Worm (Caenorhabditis elegans) whole organism, late embryonic: Measurements from ENCODE around the gene F34D10.8.
"Not testable (repeated sequence)": the region's sequence is repeated elsewhere in the genome, so short reads cannot be mapped to it uniquely, and the experiment has no call there.

Experiments used
- C08G9.2 ChIP-seq: sonication (generic microtip); optimal IDR thresholded peaks from 2 replicates; lab custom pipeline; 2016; ENCODE audit warnings: mild to moderate bottlenecking, missing genetic modification characterization, moderate library complexity, missing compliant biosample characterization
- C38D4.7 ChIP-seq: fragments of 200-800 bp; sonication (Bioruptor generic); optimal IDR thresholded peaks from 2 replicates; lab custom pipeline; 2018; ENCODE audit warnings: mild to moderate bottlenecking, missing genetic modification characterization, moderate library complexity, missing compliant biosample characterization
- F13H6.1 ChIP-seq: sonication (generic microtip); optimal IDR thresholded peaks from 2 replicates; lab custom pipeline; 2016; ENCODE audit warnings: missing genetic modification characterization, missing compliant biosample characterization
- K02D7.2 ChIP-seq: sonication (generic microtip); optimal IDR thresholded peaks from 2 replicates; lab custom pipeline; 2017; ENCODE audit warnings: mild to moderate bottlenecking, missing genetic modification characterization, missing compliant biosample characterization
- K09A11.1 ChIP-seq: sonication (generic microtip); optimal IDR thresholded peaks from 2 replicates; lab custom pipeline; 2017; ENCODE audit warnings: antibody characterized with exemption, mild to moderate bottlenecking, missing genetic modification characterization, missing compliant biosample characterization; ENCODE audit not compliant: insufficient read depth
- ceh-14 ChIP-seq: sonication (generic microtip); optimal IDR thresholded peaks from 2 replicates; lab custom pipeline; 2016; ENCODE audit warnings: missing genotype, missing genetic modification characterization, missing compliant biosample characterization
- ceh-2 ChIP-seq: sonication (generic microtip); optimal IDR thresholded peaks from 2 replicates; lab custom pipeline; 2016; ENCODE audit warnings: missing genotype, missing genetic modification characterization, missing compliant biosample characterization
- ceh-22 ChIP-seq: sonication (generic microtip); optimal IDR thresholded peaks from 2 replicates; lab custom pipeline; 2017; ENCODE audit warnings: missing biosample characterization, missing genetic modification characterization
- ceh-31 ChIP-seq: sonication (generic microtip); optimal IDR thresholded peaks from 2 replicates; lab custom pipeline; 2016; ENCODE audit warnings: missing genetic modification characterization, missing compliant biosample characterization
- ceh-34 ChIP-seq: sonication (generic microtip); optimal IDR thresholded peaks from 2 replicates; lab custom pipeline; 2016; ENCODE audit warnings: mild to moderate bottlenecking, missing genetic modification characterization, missing compliant biosample characterization
- ceh-45 ChIP-seq: fragments of 200-800 bp; sonication (Bioruptor generic); IDR thresholded peaks from 2 replicates; pipeline ENCODE4 v1.3.6; 2022; ENCODE audit warnings: missing genetic modification reagents, missing genetic modification characterization, missing compliant biosample characterization
- ceh-48 ChIP-seq: sonication (generic microtip); optimal IDR thresholded peaks from 2 replicates; lab custom pipeline; 2016; ENCODE audit warnings: missing genetic modification characterization, inconsistent platforms, missing compliant biosample characterization
- dmd-4 ChIP-seq: sonication (generic microtip); optimal IDR thresholded peaks from 2 replicates; lab custom pipeline; 2016; ENCODE audit warnings: borderline replicate concordance, missing genetic modification characterization, missing compliant biosample characterization
- dve-1 ChIP-seq: sonication (generic microtip); optimal IDR thresholded peaks from 2 replicates; lab custom pipeline; 2017; ENCODE audit warnings: antibody characterized with exemption, mild to moderate bottlenecking, missing genetic modification characterization, missing compliant biosample characterization
- elt-2 ChIP-seq: sonication (generic microtip); optimal IDR thresholded peaks from 2 replicates; lab custom pipeline; 2016; ENCODE audit warnings: missing genetic modification reagents, missing genetic modification characterization, missing compliant biosample characterization
- ets-4 ChIP-seq: sonication (generic microtip); optimal IDR thresholded peaks from 2 replicates; lab custom pipeline; 2016; ENCODE audit warnings: missing genetic modification characterization, missing compliant biosample characterization
- fax-1 ChIP-seq: sonication (generic microtip); optimal IDR thresholded peaks from 2 replicates; lab custom pipeline; 2016; ENCODE audit warnings: missing genotype, missing genetic modification characterization, missing compliant biosample characterization
- hlh-13 ChIP-seq: fragments of 200-800 bp; sonication (Bioruptor generic); optimal IDR thresholded peaks from 2 replicates; lab custom pipeline; 2018; ENCODE audit warnings: mild to moderate bottlenecking, missing genetic modification characterization, missing compliant biosample characterization
- hlh-15 ChIP-seq: sonication (generic microtip); optimal IDR thresholded peaks from 2 replicates; lab custom pipeline; 2016; ENCODE audit warnings: missing genetic modification characterization, missing compliant biosample characterization
- hlh-30 ChIP-seq: sonication (generic microtip); optimal IDR thresholded peaks from 2 replicates; lab custom pipeline; 2017; ENCODE audit warnings: antibody characterized with exemption, missing genetic modification characterization, missing compliant biosample characterization; ENCODE audit not compliant: insufficient read depth
- hlh-6 ChIP-seq: sonication (generic microtip); optimal IDR thresholded peaks from 2 replicates; lab custom pipeline; 2016; ENCODE audit warnings: missing genotype, missing genetic modification characterization, missing compliant biosample characterization
- hlh-8 ChIP-seq: sonication (generic microtip); optimal IDR thresholded peaks from 2 replicates; lab custom pipeline; 2016; ENCODE audit warnings: missing genotype, missing genetic modification characterization, missing compliant biosample characterization
- mec-3 ChIP-seq: sonication (generic microtip); optimal IDR thresholded peaks from 2 replicates; lab custom pipeline; 2016; ENCODE audit warnings: borderline replicate concordance, missing genetic modification characterization, missing compliant biosample characterization
- nhr-232 ChIP-seq: sonication (generic microtip); optimal IDR thresholded peaks from 2 replicates; lab custom pipeline; 2016; ENCODE audit warnings: missing genetic modification characterization, missing compliant biosample characterization
- npax-4 ChIP-seq: sonication (generic microtip); optimal IDR thresholded peaks from 2 replicates; lab custom pipeline; 2016; ENCODE audit warnings: missing genetic modification characterization, missing compliant biosample characterization
- pax-1 ChIP-seq: fragments of 150-350 bp; optimal IDR thresholded peaks from 2 replicates; lab custom pipeline; 2014; ENCODE audit warnings: missing biosample characterization, missing genetic modification characterization
- pha-2 ChIP-seq: sonication (generic microtip); optimal IDR thresholded peaks from 2 replicates; lab custom pipeline; 2017; ENCODE audit warnings: mild to moderate bottlenecking, missing genetic modification characterization, missing compliant biosample characterization
- pha-4 ChIP-seq: fragments of 150-350 bp; optimal IDR thresholded peaks from 2 replicates; lab custom pipeline; 2018; ENCODE audit warnings: missing biosample characterization, missing genetic modification reagents, missing genetic modification characterization
- ref-2 ChIP-seq: sonication (generic microtip); optimal IDR thresholded peaks from 2 replicates; lab custom pipeline; 2016; ENCODE audit warnings: missing genetic modification characterization, missing compliant biosample characterization
- rnt-1 ChIP-seq: sonication (generic microtip); optimal IDR thresholded peaks from 2 replicates; lab custom pipeline; 2016; ENCODE audit warnings: missing genetic modification characterization, missing compliant biosample characterization
- sox-2 ChIP-seq: fragments of 200-800 bp; sonication (Bioruptor generic); IDR thresholded peaks from 2 replicates; pipeline ENCODE4 v1.3.6; 2022; ENCODE audit warnings: missing genetic modification reagents, missing genetic modification characterization, missing compliant biosample characterization
- sox-4 ChIP-seq: sonication (generic microtip); optimal IDR thresholded peaks from 2 replicates; lab custom pipeline; 2017; ENCODE audit warnings: mild to moderate bottlenecking, missing genetic modification characterization, inconsistent platforms, missing compliant biosample characterization
- syd-9 ChIP-seq: sonication (generic microtip); optimal IDR thresholded peaks from 2 replicates; lab custom pipeline; 2016; ENCODE audit warnings: mild to moderate bottlenecking, missing genetic modification characterization, moderate library complexity, missing compliant biosample characterization
- unc-3 ChIP-seq, 2 experiments: fragments of 200-800 bp in 1 of 2; sonication (Bioruptor generic) in 1 of 2; sonication (generic microtip) in 1 of 2; conservative IDR thresholded peaks in 1 of 2; optimal IDR thresholded peaks in 1 of 2; 2 replicates each; pipeline versions ENCODE4 v1.3.6 to Lab custom; 2016 to 2022; ENCODE audit warnings: missing compliant biosample characterization in 2 of 2, missing genetic modification characterization in 2 of 2, missing genetic modification reagents in 1 of 2
- unc-42 ChIP-seq: sonication (generic microtip); optimal IDR thresholded peaks from 2 replicates; lab custom pipeline; 2016; ENCODE audit warnings: missing genotype, missing genetic modification characterization, missing compliant biosample characterization
- unc-55 ChIP-seq: sonication (generic microtip); optimal IDR thresholded peaks from 2 replicates; lab custom pipeline; 2017; ENCODE audit warnings: missing biosample characterization, missing genetic modification reagents, missing genetic modification characterization
- ztf-16 ChIP-seq: sonication (generic microtip); optimal IDR thresholded peaks from 2 replicates; lab custom pipeline; 2017; ENCODE audit warnings: missing genetic modification characterization, missing compliant biosample characterization

The F34D10.8 gene

DNA sequence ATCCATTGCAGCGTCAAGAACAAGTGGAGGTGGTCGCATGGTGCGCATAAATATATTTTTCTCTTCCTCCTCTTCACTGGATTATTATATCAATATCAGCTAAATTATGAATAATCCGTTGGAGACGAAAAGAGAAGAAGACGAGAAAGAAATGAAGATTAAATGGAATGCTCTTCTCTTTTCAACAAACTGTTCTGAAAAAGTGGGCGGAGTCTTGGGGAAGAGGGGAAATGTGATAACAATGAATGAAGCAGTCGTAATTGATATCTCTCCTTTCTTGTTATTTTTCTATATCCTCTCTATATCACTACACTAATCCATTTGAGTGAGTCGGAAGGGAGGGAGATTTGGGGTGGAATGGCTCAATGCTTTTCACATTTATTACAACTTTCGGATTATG, 28.7 kb downstream of the F34D10.8 start, which contains the start of gene arcp-1:
Gene arcp-1 (minus strand): TSS at position 101 of the 400 bp plus-strand sequence.
- TF ChIP-seq unc-3 (GFP tag; conservative IDR thresholded peaks at IDR 0.05; lab: Robert Waterston, UW), result no peak
- TF ChIP-seq unc-3 (tag; optimal IDR thresholded peaks at IDR 0.05; lab: Kevin White, UChicago), result no peak
- no peak for TF ChIP-seq ref-2
- TF ChIP-seq fax-1 (tag; lab: Kevin White, UChicago), result no peak
- TF ChIP-seq mec-3 (tag; lab: Kevin White, UChicago), result no peak
- TF ChIP-seq ceh-2 (tag; lab: Kevin White, UChicago), result no peak
- no peak for TF ChIP-seq ets-4
- no peak for TF ChIP-seq F13H6.1 (tag; lab: Kevin White, UChicago)
- TF ChIP-seq hlh-6, result no peak
- TF ChIP-seq nhr-232 (tag; lab: Kevin White, UChicago), result no peak
- TF ChIP-seq K09A11.1 (tag; lab: Kevin White, UChicago), result no peak
- TF ChIP-seq syd-9 (tag; lab: Kevin White, UChicago), result no peak

DNA sequence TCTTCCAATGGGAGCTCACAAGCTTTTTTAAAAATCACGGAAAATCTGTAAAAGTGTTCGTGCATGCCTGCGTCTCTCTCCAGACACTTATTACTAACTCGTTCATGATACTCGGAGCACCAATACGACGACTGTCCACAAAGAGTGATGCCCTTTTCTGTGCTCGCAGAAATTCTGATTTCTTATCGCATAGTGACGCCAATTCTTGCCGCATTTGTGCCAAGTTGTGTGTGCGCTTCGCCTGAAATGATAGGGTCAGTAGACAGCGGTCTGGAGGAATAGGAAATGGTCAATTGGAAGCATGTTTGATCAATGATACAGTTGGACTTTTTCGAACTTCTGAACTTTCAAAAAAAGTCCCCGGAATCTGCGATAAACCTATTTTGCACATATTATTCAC, 33.5 kb downstream of the F34D10.8 start:
- TF ChIP-seq fax-1 (tag; lab: Kevin White, UChicago) (no peak), ceh-14 (tag; lab: Kevin White, UChicago) (no peak), elt-2 (tag; lab: Kevin White, UChicago) (peak; percentile 26), ceh-31 (tag; lab: Kevin White, UChicago) (no peak)

DNA sequence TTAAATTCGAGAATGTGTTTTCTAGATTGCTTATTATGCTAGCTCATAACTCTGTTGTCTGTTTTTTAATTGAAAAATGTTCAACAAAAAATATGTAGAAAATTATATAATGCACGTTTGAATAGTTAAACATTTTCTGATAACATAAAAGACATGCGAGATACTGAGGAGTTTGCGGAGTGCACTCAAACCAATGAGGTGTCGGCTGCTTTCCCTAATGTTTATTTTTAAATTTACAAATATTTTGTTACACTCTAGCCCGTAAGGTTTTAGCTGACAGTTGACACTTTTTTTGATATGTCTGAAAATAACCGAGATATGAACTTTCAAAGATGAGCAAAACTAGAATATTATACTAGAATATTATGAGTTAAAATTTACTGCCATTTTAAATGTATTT, 34.0 kb downstream of the F34D10.8 start:
- no peak for TF ChIP-seq hlh-8 (tag; lab: Kevin White, UChicago)
- no peak for TF ChIP-seq pax-1 (tag; lab: Kevin White, UChicago)
- no peak for TF ChIP-seq ceh-22 (tag; lab: Kevin White, UChicago)

DNA sequence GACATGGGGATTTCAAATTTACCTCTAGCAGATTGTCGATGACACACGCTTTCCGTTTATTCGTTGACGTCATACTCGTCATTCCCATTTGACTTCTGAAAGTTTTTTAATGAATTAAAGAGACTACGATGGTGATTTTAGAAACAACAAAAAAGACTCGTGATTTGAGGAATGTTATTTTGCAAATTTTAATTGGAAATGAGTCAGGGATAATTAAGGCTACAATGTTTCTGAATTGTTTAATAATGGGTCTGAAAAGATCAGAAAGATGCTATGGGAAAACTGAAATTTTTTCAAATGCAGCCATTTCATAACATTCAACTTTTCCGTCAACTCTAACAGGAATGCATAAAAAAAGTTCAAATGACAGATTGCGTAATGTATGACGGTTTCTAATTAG, 34.9 kb downstream of the F34D10.8 start, which contains the start of gene C44F1.1:
Gene C44F1.1 (minus strand): TSS at position 101 of the 400 bp plus-strand sequence.
- TF ChIP-seq nhr-232 (tag; lab: Kevin White, UChicago) (no peak), pax-1 (tag; lab: Kevin White, UChicago) (no peak), K02D7.2 (no peak), hlh-13 (GFP tag; lab: Kevin White, UChicago) (no peak), hlh-8 (tag; lab: Kevin White, UChicago) (no peak), ets-4 (no peak), sox-4 (tag; lab: Kevin White, UChicago) (no peak), hlh-15 (tag; lab: Kevin White, UChicago) (no peak), rnt-1 (tag; lab: Kevin White, UChicago) (no peak)

DNA sequence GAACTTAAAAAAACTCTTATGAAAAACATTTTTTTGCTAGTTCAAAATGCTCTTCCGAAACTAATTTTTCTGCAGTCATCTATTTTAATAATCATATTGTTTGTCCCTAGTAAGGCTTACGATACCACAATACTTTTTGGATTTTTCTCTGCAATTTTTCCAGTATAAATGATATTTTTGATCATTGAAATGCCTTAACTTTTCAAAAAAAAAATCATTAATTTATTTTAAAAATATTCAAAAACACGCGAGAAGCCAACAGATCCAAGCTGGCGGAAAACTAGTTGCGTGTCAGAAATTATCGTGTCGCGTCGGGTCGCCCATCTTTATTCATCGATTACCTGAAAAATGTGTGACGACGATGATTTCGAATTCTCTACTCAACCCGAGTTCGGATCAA, 37.6 kb downstream of the F34D10.8 start, which contains the start of gene gmeb-3:
Gene gmeb-3 (plus strand): TSS at position 301 of the 400 bp plus-strand sequence.
- TF ChIP-seq ceh-45 (GFP tag; lab: Robert Waterston, UW) (no peak), unc-55 (no peak), hlh-30 (tag; lab: Kevin White, UChicago) (no peak), pha-4 (tag; lab: Kevin White, UChicago) (no peak), hlh-13 (GFP tag; lab: Kevin White, UChicago) (no peak), ceh-48 (no peak)

DNA sequence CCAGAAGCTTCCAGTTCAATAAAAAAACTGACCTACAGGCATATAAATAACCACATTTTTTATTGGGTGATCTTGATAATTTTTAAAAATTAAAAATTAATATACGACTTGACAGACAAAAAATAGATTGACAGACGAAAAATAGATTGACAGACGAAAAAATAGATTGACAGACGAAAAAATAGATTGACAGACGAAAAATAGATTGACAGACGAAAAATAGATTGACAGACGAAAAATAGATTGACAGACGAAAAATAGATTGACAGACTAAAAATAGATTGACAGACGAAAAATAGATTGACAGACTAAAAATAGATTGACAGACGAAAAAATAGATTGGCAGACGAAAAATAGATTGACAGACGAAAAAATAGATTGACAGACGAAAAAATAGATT, 39.8 kb downstream of the F34D10.8 start:
- TF ChIP-seq unc-3 (GFP tag; conservative IDR thresholded peaks at IDR 0.05; lab: Robert Waterston, UW), result peak; percentile 87
- not testable (repeated sequence) for TF ChIP-seq unc-3 (tag; optimal IDR thresholded peaks at IDR 0.05; lab: Kevin White, UChicago)
- TF ChIP-seq sox-2 (GFP tag; lab: Robert Waterston, UW), result peak; percentile 28; the same call in 1 of the 2 replicates
- TF ChIP-seq ceh-45 (GFP tag; lab: Robert Waterston, UW), result peak; percentile 66

DNA sequence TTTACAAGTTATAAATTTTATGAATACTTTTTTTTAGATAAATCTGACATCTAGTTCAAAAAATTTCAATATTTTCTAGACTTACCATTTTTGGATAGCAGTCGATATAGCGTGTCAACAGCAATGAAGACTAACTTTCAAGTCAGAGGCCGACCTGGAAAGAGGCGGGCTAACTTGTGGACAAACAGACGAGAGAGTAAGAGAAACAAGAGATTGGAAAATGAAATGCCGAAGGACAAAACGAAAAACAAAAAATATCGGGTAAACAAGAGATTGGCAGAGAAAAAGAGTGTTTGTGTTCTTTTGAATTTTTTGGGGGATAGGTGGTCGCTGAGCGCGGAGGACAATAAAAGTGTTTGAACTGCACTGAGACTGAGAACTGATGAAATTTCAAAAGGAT, 42.6 kb downstream of the F34D10.8 start, which contains the start of gene lec-4:
Gene lec-4 (minus strand): TSS at position 154 of the 400 bp plus-strand sequence.
- no peak for TF ChIP-seq rnt-1 (tag; lab: Kevin White, UChicago)
- no peak for TF ChIP-seq K02D7.2
- no peak for TF ChIP-seq ceh-14 (tag; lab: Kevin White, UChicago)
- no peak for TF ChIP-seq hlh-13 (GFP tag; lab: Kevin White, UChicago)
- no peak for TF ChIP-seq npax-4 (tag; lab: Kevin White, UChicago)
- TF ChIP-seq ceh-34 (tag; lab: Kevin White, UChicago), result no peak
- no peak for TF ChIP-seq ref-2
- no peak for TF ChIP-seq dmd-4 (tag; lab: Kevin White, UChicago)
- TF ChIP-seq C38D4.7 (GFP tag; lab: Kevin White, UChicago), result no peak
- no peak for TF ChIP-seq fax-1 (tag; lab: Kevin White, UChicago)
- no peak for TF ChIP-seq pha-2 (tag; lab: Kevin White, UChicago)
- TF ChIP-seq ztf-16 (tag; lab: Kevin White, UChicago), result no peak
- TF ChIP-seq mec-3 (tag; lab: Kevin White, UChicago), result no peak
- no peak for TF ChIP-seq unc-42 (tag; lab: Kevin White, UChicago)
- TF ChIP-seq pha-4 (tag; lab: Kevin White, UChicago), result no peak
- TF ChIP-seq C08G9.2 (tag; lab: Kevin White, UChicago), result no peak
- TF ChIP-seq dve-1, result no peak
